Worm (Caenorhabditis elegans): ENCODE results near the gene C05C10.2.

C05C10.2 gene

ce11 chrII:9886216-9886615 is 35.8 kb upstream of the C05C10.2 start, which contains the start of gene algn-8:
TSS of gene algn-8 (minus strand) at chrII:9886442.
- TF ChIP-seq alr-1 (tag; optimal IDR thresholded peaks at IDR 0.05): no peak
- TF ChIP-seq nhr-25 (tag; optimal IDR thresholded peaks at IDR 0.05): no peak

- TF ChIP-seq nhr-10 (tag; optimal IDR thresholded peaks at IDR 0.05): no peak
- no peak for TF ChIP-seq elt-1 (tag; optimal IDR thresholded peaks at IDR 0.05)
- no peak for TF ChIP-seq Y55F3AM.14 (GFP tag; optimal IDR thresholded peaks at IDR 0.05)
- TF ChIP-seq nhr-21 (tag; optimal IDR thresholded peaks at IDR 0.05): no peak
- TF ChIP-seq ztf-11 (tag; optimal IDR thresholded peaks at IDR 0.05): no peak
- no peak for TF ChIP-seq snpc-4 (tag; optimal IDR thresholded peaks at IDR 0.05)
- no peak for TF ChIP-seq unc-55 (GFP tag; optimal IDR thresholded peaks at IDR 0.05)
- no peak for TF ChIP-seq lin-13 (GFP tag; optimal IDR thresholded peaks at IDR 0.05)
- no peak for TF ChIP-seq gmeb-1 (tag; optimal IDR thresholded peaks at IDR 0.05)
- no peak for TF ChIP-seq nhr-6 (tag; optimal IDR thresholded peaks at IDR 0.05)
- no peak for TF ChIP-seq lin-39 (tag; optimal IDR thresholded peaks at IDR 0.05)
- no peak for TF ChIP-seq blmp-1 (tag; optimal IDR thresholded peaks at IDR 0.05; ENCODE audit: insufficient read depth)
- no peak for TF ChIP-seq ceh-16 (tag; optimal IDR thresholded peaks at IDR 0.05)
Measured at ce11 chrII:9888549-9888948, 33.5 kb upstream of the C05C10.2 start.

ce11 chrII:9891031-9891689 is 30.9 kb upstream of the C05C10.2 start, which contains the start of gene vgln-1:
TSS of gene vgln-1 (minus strand) at chrII:9891081.
- no peak for TF ChIP-seq zag-1 (tag; optimal IDR thresholded peaks at IDR 0.05)
- TF ChIP-seq nhr-129 (tag; optimal IDR thresholded peaks at IDR 0.05): peak; percentile 49
- peak; percentile 41 for TF ChIP-seq crh-2 (tag; optimal IDR thresholded peaks at IDR 0.05)
- peak in 1 of 2 experiments; percentile 26 for TF ChIP-seq lsy-2 (tag; optimal IDR thresholded peaks at IDR 0.05)
- TF ChIP-seq snpc-4 (tag; optimal IDR thresholded peaks at IDR 0.05): no peak
- peak; percentile 39 for TF ChIP-seq nhr-25 (tag; optimal IDR thresholded peaks at IDR 0.05)
- TF ChIP-seq aly-2 (tag; optimal IDR thresholded peaks at IDR 0.05): no peak
- no peak for TF ChIP-seq nhr-6 (tag; optimal IDR thresholded peaks at IDR 0.05)
- no peak for TF ChIP-seq lin-13 (GFP tag; optimal IDR thresholded peaks at IDR 0.05)

- TF ChIP-seq nhr-77 (tag; optimal IDR thresholded peaks at IDR 0.05): no peak
- peak; percentile 18 for TF ChIP-seq egl-27 (tag; optimal IDR thresholded peaks at IDR 0.05)
- peak; percentile 79 for TF ChIP-seq sma-9 (GFP tag; optimal IDR thresholded peaks at IDR 0.05)
- no peak for TF ChIP-seq sma-9 (tag; optimal IDR thresholded peaks at IDR 0.05)
- peak; percentile 70 for TF ChIP-seq fos-1 (tag; optimal IDR thresholded peaks at IDR 0.05)
- TF ChIP-seq elt-1 (tag; optimal IDR thresholded peaks at IDR 0.05): peak; percentile 83
- no peak for TF ChIP-seq peb-1 (tag; optimal IDR thresholded peaks at IDR 0.05)
- no peak for TF ChIP-seq snpc-4 (tag; optimal IDR thresholded peaks at IDR 0.05)
- TF ChIP-seq nhr-129 (tag; optimal IDR thresholded peaks at IDR 0.05): no peak
- peak; percentile 83 for TF ChIP-seq ceh-16 (tag; optimal IDR thresholded peaks at IDR 0.05)
- no peak for TF ChIP-seq lin-11 (tag; optimal IDR thresholded peaks at IDR 0.05)
Measured at ce11 chrII:9891823-9892222, 30.2 kb upstream of the C05C10.2 start.

- TF ChIP-seq elt-1 (tag; optimal IDR thresholded peaks at IDR 0.05) (no peak), nhr-129 (tag; optimal IDR thresholded peaks at IDR 0.05) (peak; percentile 48), gmeb-1 (tag; optimal IDR thresholded peaks at IDR 0.05) (peak; percentile 53), sma-9 (GFP tag; optimal IDR thresholded peaks at IDR 0.05) (peak; percentile 34), sma-9 (tag; optimal IDR thresholded peaks at IDR 0.05) (no peak), fos-1 (tag; optimal IDR thresholded peaks at IDR 0.05) (peak; percentile 6), lin-13 (GFP tag; optimal IDR thresholded peaks at IDR 0.05) (peak; percentile 15), C34F6.9 (tag; optimal IDR thresholded peaks at IDR 0.05) (peak; percentile 58), nhr-10 (tag; optimal IDR thresholded peaks at IDR 0.05) (no peak), unc-55 (GFP tag; optimal IDR thresholded peaks at IDR 0.05) (peak; percentile 74), crh-2 (tag; optimal IDR thresholded peaks at IDR 0.05) (peak; percentile 48), sem-4 (tag; optimal IDR thresholded peaks at IDR 0.05) (peak; percentile 53), sma-3 (GFP tag; optimal IDR thresholded peaks at IDR 0.05) (peak; percentile 53), F13H6.1 (tag; optimal IDR thresholded peaks at IDR 0.05) (peak; percentile 0), blmp-1 (tag; optimal IDR thresholded peaks at IDR 0.05; ENCODE audit: insufficient read depth) (peak; percentile 32), lsy-2 (tag; optimal IDR thresholded peaks at IDR 0.05) (peak; percentile 90 to 98), aly-2 (tag; optimal IDR thresholded peaks at IDR 0.05) (no peak), unc-39 (tag; optimal IDR thresholded peaks at IDR 0.05) (no peak), unc-62 (GFP tag; optimal IDR thresholded peaks at IDR 0.05) (no peak)
Measured at ce11 chrII:9892409-9892808, 29.6 kb upstream of the C05C10.2 start, which contains the start of gene C08H9.16. TSS of gene C08H9.16 (plus strand) at chrII:9892778.
